Worm (Caenorhabditis elegans): ENCODE results near the gene lurp-3.

DNA sequence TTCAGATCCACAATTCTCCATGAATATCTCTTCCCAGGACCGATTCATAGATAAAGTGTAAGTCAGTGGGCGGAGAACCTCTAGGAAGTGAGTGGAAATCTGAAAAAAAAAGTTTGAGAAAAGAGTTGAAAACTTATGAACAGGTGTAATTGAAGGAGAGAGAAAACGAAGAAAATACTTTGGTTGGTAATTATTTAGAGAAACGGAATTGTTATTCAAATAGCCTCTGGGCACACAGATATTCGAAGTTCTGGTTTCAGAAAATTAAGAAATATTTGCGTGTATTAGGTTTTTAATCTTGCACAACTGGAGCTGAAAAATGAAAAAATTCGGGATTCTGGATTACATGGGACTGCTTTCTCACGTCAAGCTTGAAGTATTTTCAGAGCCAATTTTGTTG, 24.2 kb downstream of the lurp-3 start, which contains the start of gene T10G3.2:
- TF ChIP-seq unc-62 (GFP tag; optimal IDR thresholded peaks at IDR 0.05) (no peak), snpc-4 (tag; optimal IDR thresholded peaks at IDR 0.05) (no peak), ztf-11 (tag; optimal IDR thresholded peaks at IDR 0.05) (no peak), pha-4 (tag; optimal IDR thresholded peaks at IDR 0.05) (no peak), lsy-2 (tag; optimal IDR thresholded peaks at IDR 0.05) (no peak), ces-1 (GFP tag; optimal IDR thresholded peaks at IDR 0.05) (no peak), mls-2 (tag; optimal IDR thresholded peaks at IDR 0.05) (no peak), nhr-237 (tag; optimal IDR thresholded peaks at IDR 0.05) (no peak), nhr-76 (tag; optimal IDR thresholded peaks at IDR 0.05) (no peak), elt-1 (tag; optimal IDR thresholded peaks at IDR 0.05; ENCODE audit: borderline replicate concordance, insufficient read depth) (no peak)
